Fruit fly (Drosophila melanogaster) whole organism, embryonic: Measurements from ENCODE around the gene Prosbeta2R2.

ENCODE experiments used
- Adf1 ChIP-seq: fragments of 200-800 bp; sonication (Bioruptor generic); IDR thresholded peaks from 2 replicates; pipeline ENCODE4 v1.3.6; 2022; ENCODE audit warnings: missing biosample characterization, missing genetic modification characterization
- Bdp1 ChIP-seq: fragments of 200-800 bp; sonication (Bioruptor generic); optimal IDR thresholded peaks from 3 replicates; lab custom pipeline; 2016; ENCODE audit warnings: missing biosample characterization, missing genetic modification characterization
- Bteb2 ChIP-seq: fragments of 200-800 bp; sonication (Bioruptor generic); optimal IDR thresholded peaks from 2 replicates; lab custom pipeline; 2016; ENCODE audit warnings: missing biosample characterization, missing genetic modification characterization
- CG11085 ChIP-seq: fragments of 200-800 bp; sonication (Bioruptor generic); IDR thresholded peaks from 2 replicates; pipeline ENCODE4 v1.3.6; 2022; ENCODE audit warnings: missing biosample characterization, missing genetic modification characterization
- CG13624 ChIP-seq: fragments of 200-800 bp; sonication (Bioruptor generic); optimal IDR thresholded peaks from 2 replicates; lab custom pipeline; 2016; ENCODE audit warnings: missing biosample characterization, missing genetic modification characterization
- CG15011 ChIP-seq: fragments of 200-800 bp; sonication (Bioruptor generic); optimal IDR thresholded peaks from 3 replicates; lab custom pipeline; 2018; ENCODE audit warnings: missing biosample characterization, mild to moderate bottlenecking, missing genetic modification characterization
- CG1529 ChIP-seq: fragments of 200-800 bp; sonication (Bioruptor generic); optimal IDR thresholded peaks from 3 replicates; lab custom pipeline; 2018; ENCODE audit warnings: missing biosample characterization, missing genetic modification characterization
- CG1602 ChIP-seq: fragments of 200-800 bp; sonication (Bioruptor generic); optimal IDR thresholded peaks from 3 replicates; lab custom pipeline; 2016; ENCODE audit warnings: missing biosample characterization, missing genetic modification characterization
- CG16779 ChIP-seq: fragments of 200-800 bp; sonication (Bioruptor generic); IDR thresholded peaks from 2 replicates; pipeline ENCODE4 v1.3.6; 2022; ENCODE audit warnings: missing biosample characterization, missing genetic modification characterization
- CG17912 ChIP-seq: fragments of 200-800 bp; sonication (Bioruptor generic); optimal IDR thresholded peaks from 2 replicates; lab custom pipeline; 2018; ENCODE audit warnings: missing biosample characterization, mild to moderate bottlenecking, missing genetic modification characterization
- CG18262 ChIP-seq: fragments of 200-800 bp; optimal IDR thresholded peaks from 3 replicates; lab custom pipeline; 2019; ENCODE audit warnings: missing biosample characterization, mild to moderate bottlenecking, missing genetic modification characterization, moderate library complexity
- CG2129 ChIP-seq: fragments of 200-800 bp; sonication (Bioruptor generic); IDR thresholded peaks from 2 replicates; pipeline ENCODE4 v1.3.6; 2022; ENCODE audit warnings: missing biosample characterization, missing genetic modification characterization; ENCODE audit not compliant: partially characterized antibody
- CG2199 ChIP-seq: fragments of 200-800 bp; sonication (Bioruptor generic); IDR thresholded peaks from 3 replicates; pipeline ENCODE4 v1.3.6; 2022; ENCODE audit warnings: missing biosample characterization, missing genetic modification characterization
- CG30020 ChIP-seq: fragments of 200-800 bp; optimal IDR thresholded peaks from 2 replicates; lab custom pipeline; 2019; ENCODE audit warnings: missing biosample characterization, mild to moderate bottlenecking, missing genetic modification characterization, moderate library complexity
- CG30403 ChIP-seq: fragments of 200-800 bp; sonication (Bioruptor generic); optimal IDR thresholded peaks from 3 replicates; lab custom pipeline; 2016; ENCODE audit warnings: missing biosample characterization, missing genetic modification characterization
- CG32772 ChIP-seq: fragments of 200-800 bp; sonication (Bioruptor generic); IDR thresholded peaks from 2 replicates; pipeline ENCODE4 v1.3.6; 2022; ENCODE audit warnings: missing biosample characterization, missing genetic modification characterization
- CG4328 ChIP-seq: fragments of 200-800 bp; sonication (Bioruptor generic); optimal IDR thresholded peaks from 3 replicates; lab custom pipeline; 2017; ENCODE audit warnings: missing biosample characterization, missing genetic modification reagents, missing genetic modification characterization
- CG4360 ChIP-seq: fragments of 200-800 bp; sonication (Bioruptor generic); IDR thresholded peaks from 2 replicates; pipeline ENCODE4 v1.3.6; 2022; ENCODE audit warnings: missing biosample characterization, missing genetic modification characterization
- CG5245 ChIP-seq: fragments of 200-800 bp; sonication (Bioruptor generic); optimal IDR thresholded peaks from 3 replicates; lab custom pipeline; 2016; ENCODE audit warnings: missing biosample characterization, missing genetic modification characterization
- CG5953 ChIP-seq: fragments of 200-800 bp; sonication (Bioruptor generic); IDR thresholded peaks from 2 replicates; pipeline ENCODE4 v1.3.6; 2022; ENCODE audit warnings: missing biosample characterization, missing genetic modification characterization
- CG7745 ChIP-seq: fragments of 200-800 bp; sonication (Bioruptor generic); optimal IDR thresholded peaks from 2 replicates; lab custom pipeline; 2018; ENCODE audit warnings: missing biosample characterization, mild to moderate bottlenecking, missing genetic modification characterization, moderate library complexity
- CG7928 ChIP-seq: fragments of 200-800 bp; sonication (Bioruptor generic); optimal IDR thresholded peaks from 2 replicates; lab custom pipeline; 2017; ENCODE audit warnings: missing biosample characterization, mild to moderate bottlenecking, missing genetic modification characterization
- CG8281 ChIP-seq: fragments of 200-800 bp; sonication (Bioruptor generic); optimal IDR thresholded peaks from 2 replicates; lab custom pipeline; 2018; ENCODE audit warnings: missing biosample characterization, mild to moderate bottlenecking, missing genetic modification characterization, moderate library complexity
- CG9609 ChIP-seq: fragments of 200-800 bp; sonication (Bioruptor generic); optimal IDR thresholded peaks from 3 replicates; lab custom pipeline; 2016; ENCODE audit warnings: missing biosample characterization, missing genetic modification characterization
- D19A ChIP-seq: fragments of 200-800 bp; optimal IDR thresholded peaks from 3 replicates; lab custom pipeline; 2019; ENCODE audit warnings: missing biosample characterization, mild to moderate bottlenecking, missing genetic modification characterization, moderate library complexity
- Doc3 ChIP-seq: fragments of 200-800 bp; sonication (Bioruptor generic); IDR thresholded peaks from 3 replicates; pipeline ENCODE4 v1.3.6; 2022; ENCODE audit warnings: missing biosample characterization, missing genetic modification characterization; ENCODE audit not compliant: partially characterized antibody
- Gsc ChIP-seq: fragments of 200-800 bp; sonication (Bioruptor generic); IDR thresholded peaks from 2 replicates; pipeline ENCODE4 v1.3.6; 2022; ENCODE audit warnings: missing biosample characterization, missing genetic modification characterization
- H15 ChIP-seq: fragments of 200-800 bp; sonication (Bioruptor generic); IDR thresholded peaks from 3 replicates; pipeline ENCODE4 v1.3.6; 2022; ENCODE audit warnings: missing biosample characterization, missing genetic modification characterization
- MTF-1 ChIP-seq: fragments of 200-800 bp; sonication (Bioruptor generic); optimal IDR thresholded peaks from 2 replicates; lab custom pipeline; 2018; ENCODE audit warnings: missing biosample characterization, mild to moderate bottlenecking, missing genetic modification characterization, borderline replicate concordance
- NC2α ChIP-seq: fragments of 200-800 bp; sonication (Bioruptor generic); optimal IDR thresholded peaks from 2 replicates; lab custom pipeline; 2016; ENCODE audit warnings: missing biosample characterization, missing genetic modification characterization
- Optix ChIP-seq: fragments of 200-800 bp; sonication (Bioruptor generic); IDR thresholded peaks from 3 replicates; pipeline ENCODE4 v1.3.6; 2022; ENCODE audit warnings: missing biosample characterization, missing genetic modification characterization
- Xbp1 ChIP-seq: fragments of 200-800 bp; sonication (Bioruptor generic); optimal IDR thresholded peaks from 3 replicates; lab custom pipeline; 2016; ENCODE audit warnings: missing biosample characterization, mild to moderate bottlenecking, missing genetic modification characterization
- ash1 ChIP-seq: fragments of 200-800 bp; sonication (Bioruptor generic); optimal IDR thresholded peaks from 2 replicates; lab custom pipeline; 2018; ENCODE audit warnings: missing biosample characterization, mild to moderate bottlenecking, missing genetic modification characterization
- bcd ChIP-seq: fragments of 200-800 bp; sonication (Bioruptor generic); optimal IDR thresholded peaks from 2 replicates; lab custom pipeline; 2017; ENCODE audit warnings: missing biosample characterization, mild to moderate bottlenecking, missing genetic modification characterization
- dimm ChIP-seq: fragments of 200-800 bp; sonication (Bioruptor generic); IDR thresholded peaks from 2 replicates; pipeline ENCODE4 v1.3.6; 2022; ENCODE audit warnings: missing biosample characterization, missing genetic modification characterization
- exex ChIP-seq: fragments of 200-800 bp; sonication (Bioruptor generic); optimal IDR thresholded peaks from 4 replicates; lab custom pipeline; 2018; ENCODE audit warnings: missing biosample characterization, mild to moderate bottlenecking, missing genetic modification characterization, moderate library complexity
- fd102C ChIP-seq: fragments of 200-800 bp; sonication (Bioruptor generic); optimal IDR thresholded peaks from 2 replicates; lab custom pipeline; 2018; ENCODE audit warnings: missing biosample characterization, mild to moderate bottlenecking, missing genetic modification characterization, moderate library complexity
- fd96Cb ChIP-seq: fragments of 200-800 bp; sonication (Bioruptor generic); optimal IDR thresholded peaks from 2 replicates; lab custom pipeline; 2018; ENCODE audit warnings: missing biosample characterization, mild to moderate bottlenecking, missing genetic modification characterization, moderate library complexity
- hth ChIP-seq: fragments of >200 bp; optimal IDR thresholded peaks from 2 replicates; lab custom pipeline; 2017; ENCODE audit warnings: inconsistent platforms
- lola ChIP-seq, 3 experiments: fragments of >200 bp in 2 of 3; fragments of 200-800 bp in 1 of 3; sonication (Bioruptor generic) in 1 of 3; optimal IDR thresholded peaks; 2 replicates each; lab custom pipeline; 2017 to 2019; ENCODE audit warnings: missing biosample characterization in 3 of 3, missing genetic modification characterization in 3 of 3, mild to moderate bottlenecking in 1 of 3, moderate library complexity in 1 of 3
- mld ChIP-seq: fragments of 200-800 bp; sonication (Bioruptor generic); IDR thresholded peaks from 3 replicates; pipeline ENCODE4 v1.3.6; 2022; ENCODE audit warnings: missing biosample characterization, missing genetic modification characterization; ENCODE audit not compliant: partially characterized antibody
- pb ChIP-seq: fragments of 200-800 bp; sonication (Bioruptor generic); optimal IDR thresholded peaks from 3 replicates; lab custom pipeline; 2016; ENCODE audit warnings: missing biosample characterization, missing genetic modification characterization
- rib ChIP-seq: fragments of 200-800 bp; sonication (Bioruptor generic); IDR thresholded peaks from 2 replicates; pipeline ENCODE4 v1.3.6; 2022; ENCODE audit warnings: missing biosample characterization, missing genetic modification characterization
- scrt ChIP-seq: fragments of 200-800 bp; sonication (Bioruptor generic); optimal IDR thresholded peaks from 2 replicates; lab custom pipeline; 2018; ENCODE audit warnings: missing biosample characterization, mild to moderate bottlenecking, missing genetic modification characterization, moderate library complexity
- so ChIP-seq: fragments of 200-800 bp; sonication (Bioruptor generic); IDR thresholded peaks from 3 replicates; pipeline ENCODE4 v1.3.6; 2022; ENCODE audit warnings: missing biosample characterization, missing genetic modification characterization
- sug ChIP-seq: fragments of 200-800 bp; optimal IDR thresholded peaks from 2 replicates; lab custom pipeline; 2019; ENCODE audit warnings: missing biosample characterization, mild to moderate bottlenecking, missing genetic modification characterization, moderate library complexity
- tgo ChIP-seq: fragments of 200-800 bp; sonication (Bioruptor generic); IDR thresholded peaks from 3 replicates; pipeline ENCODE4 v1.3.6; 2022; ENCODE audit warnings: missing biosample characterization, missing genetic modification characterization
- trh ChIP-seq: fragments of 200-800 bp; sonication (Bioruptor generic); optimal IDR thresholded peaks from 2 replicates; lab custom pipeline; 2016; ENCODE audit warnings: missing biosample characterization, missing genetic modification characterization
- unc-4 ChIP-seq: fragments of 200-800 bp; sonication (Bioruptor generic); IDR thresholded peaks from 2 replicates; pipeline ENCODE4 v1.3.6; 2022; ENCODE audit warnings: missing biosample characterization, missing genetic modification characterization; ENCODE audit not compliant: partially characterized antibody

Gene Prosbeta2R2

dm6 chr3R:5211901-5212758, 7.2 kb downstream of the Prosbeta2R2 start (continued):
- TF ChIP-seq trh (GFP tag; lab: Kevin White, UChicago) (peak; percentile 53), CG18262 (peak; percentile 95), hth (no peak), CG7928 (GFP tag; lab: Kevin White, UChicago) (no peak), CG32772 (GFP tag; lab: Robert Waterston, UW) (peak; percentile 70), CG1602 (GFP tag; lab: Kevin White, UChicago) (peak; percentile 86), ash1 (GFP tag; lab: Kevin White, UChicago) (no peak), CG15011 (GFP tag; lab: Kevin White, UChicago) (peak; percentile 40), scrt (GFP tag; lab: Kevin White, UChicago) (no peak), CG11085 (GFP tag; lab: Robert Waterston, UW) (no peak), rib (GFP tag; lab: Robert Waterston, UW) (no peak), bcd (GFP tag; lab: Kevin White, UChicago) (peak; percentile 37), Doc3 (GFP tag; lab: Robert Waterston, UW) (no peak), D19A (tag; lab: Kevin White, UChicago) (peak; percentile 85), CG4360 (GFP tag; lab: Robert Waterston, UW) (no peak), CG2199 (GFP tag; lab: Robert Waterston, UW) (peak; percentile 58; the same call in 1 of the 3 replicates), tgo (GFP tag; lab: Robert Waterston, UW) (peak; percentile 32; the same call in 1 of the 3 replicates), H15 (GFP tag; lab: Robert Waterston, UW) (peak; percentile 60; the same call in 1 of the 3 replicates), CG13624 (peak; percentile 58), lola (GFP tag; optimal IDR thresholded peaks at IDR 0.05; lab: Kevin White, UChicago) (peak in 1 of 3 experiments; percentile 96), Optix (peak; percentile 69; the same call in 2 of the 3 replicates), CG5953 (no peak), CG8281 (tag; lab: Kevin White, UChicago) (peak; percentile 24), CG7745 (tag; lab: Kevin White, UChicago) (peak; percentile 52), Gsc (GFP tag; lab: Robert Waterston, UW) (peak; percentile 56; the same call in 1 of the 2 replicates), exex (no peak), mld (GFP tag; lab: Robert Waterston, UW) (no peak), Bteb2 (GFP tag; lab: Kevin White, UChicago) (no peak), NC2α (GFP tag; lab: Kevin White, UChicago) (peak; percentile 51), CG9609 (GFP tag; lab: Kevin White, UChicago) (peak; percentile 77), CG30403 (GFP tag; lab: Kevin White, UChicago) (peak; percentile 72), CG16779 (no peak), CG5245 (peak; percentile 52), CG30020 (peak; percentile 60), CG4328 (GFP tag; lab: Kevin White, UChicago) (peak; percentile 25), Xbp1 (peak; percentile 74), CG2129 (GFP tag; lab: Robert Waterston, UW) (no peak), Adf1 (GFP tag; lab: Robert Waterston, UW) (no peak), sug (tag; lab: Kevin White, UChicago) (no peak), MTF-1 (GFP tag; lab: Kevin White, UChicago) (peak; percentile 29), dimm (GFP tag; lab: Robert Waterston, UW) (no peak), CG1529 (GFP tag; lab: Kevin White, UChicago) (peak; percentile 70), unc-4 (GFP tag; lab: Robert Waterston, UW) (no peak), fd96Cb (tag; lab: Kevin White, UChicago) (peak; percentile 81), fd102C (GFP tag; lab: Kevin White, UChicago) (peak; percentile 96), pb (GFP tag; lab: Kevin White, UChicago) (peak; percentile 74), CG17912 (no peak), Bdp1 (GFP tag; lab: Kevin White, UChicago) (peak; percentile 75), so (GFP tag; lab: Robert Waterston, UW) (0 out of 3 replicates have a peak, but pooled peaks have one; percentile 45)
